Worm (Caenorhabditis elegans) whole organism, L1 larva: ENCODE results near the gene sknr-1.

Experiments used
- alr-1 ChIP-seq: fragments of 200-800 bp; sonication (Bioruptor generic); optimal IDR thresholded peaks from 2 replicates; lab custom pipeline; 2018; ENCODE audit warnings: borderline replicate concordance, mild to moderate bottlenecking, missing genetic modification characterization, missing compliant biosample characterization
- dsc-1 ChIP-seq: sonication (generic microtip); optimal IDR thresholded peaks from 2 replicates; lab custom pipeline; 2016; ENCODE audit warnings: mild to moderate bottlenecking, missing genetic modification characterization, missing compliant biosample characterization

The sknr-1 gene

ce11 chrV:2573108-2573507 lies 52.2 kb downstream of the sknr-1 start, which contains the start of gene srj-20:
srj-20 (minus strand) TSS chrV:2573208.
- TF ChIP-seq dsc-1 (tag; lab: Kevin White, UChicago) (no peak), alr-1 (no peak)
